Fruit fly (Drosophila melanogaster) Kc167 (cell line): ENCODE measurements around the gene CG8001.

ENCODE experiments used
- Myc ChIP-seq: fragments of >200 bp; optimal IDR thresholded peaks from 2 replicates; lab custom pipeline; 2017; ENCODE audit warnings: missing external identifiers
- insv ChIP-seq: fragments of >200 bp; optimal IDR thresholded peaks from 3 replicates; lab custom pipeline; 2018; ENCODE audit warnings: missing external identifiers
- psq ChIP-seq: fragments of >200 bp; optimal IDR thresholded peaks from 2 replicates; lab custom pipeline; 2017; ENCODE audit warnings: missing external identifiers
- ttk ChIP-seq: sonication (Bioruptor generic); optimal IDR thresholded peaks from 2 replicates; lab custom pipeline; 2017; ENCODE audit warnings: missing external identifiers

DNA sequence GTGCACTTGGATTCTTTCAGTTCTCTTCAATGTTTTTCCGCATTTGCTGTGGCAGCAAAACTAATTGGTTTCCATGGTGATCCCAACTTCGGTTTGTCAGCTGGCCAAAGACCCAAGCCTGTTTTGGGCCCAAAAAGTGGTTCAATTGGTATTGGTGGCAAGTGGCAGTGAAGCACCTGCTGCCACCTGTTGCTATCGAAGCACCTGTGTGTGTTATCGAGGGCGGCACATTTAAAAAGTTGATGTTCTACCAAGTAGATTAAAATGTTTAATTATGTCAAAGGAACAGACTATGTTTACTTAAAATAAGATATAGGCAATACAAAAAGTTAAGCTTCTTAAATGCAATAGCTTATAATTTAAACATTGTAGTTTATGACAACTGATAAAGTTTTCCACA lies 20.4 kb upstream of the CG8001 start, which contains the start of gene Oseg4:
- TF ChIP-seq Myc (lab: Kevin White, UChicago) (no peak), ttk (no peak), psq (lab: Kevin White, UChicago) (no peak), insv (lab: Kevin White, UChicago) (no peak)
